Worm (Caenorhabditis elegans) whole organism, L2 larva: Measurements from ENCODE around the gene C26F1.1.

Experiments
- ama-1 ChIP-seq: fragments of 150-350 bp; optimal IDR thresholded peaks from 2 replicates; lab custom pipeline; 2018; ENCODE audit warnings: inconsistent platforms
- blmp-1 ChIP-seq: sonication (generic microtip); optimal IDR thresholded peaks from 2 replicates; lab custom pipeline; 2017; ENCODE audit warnings: missing genetic modification characterization, mild to moderate bottlenecking, missing compliant biosample characterization, antibody characterized with exemption, moderate library complexity; ENCODE audit not compliant: insufficient read depth
- elt-3 ChIP-seq: sonication (generic microtip); optimal IDR thresholded peaks from 2 replicates; lab custom pipeline; 2017; ENCODE audit warnings: missing biosample characterization, missing genetic modification characterization
- fos-1 ChIP-seq: fragments of 150-350 bp; optimal IDR thresholded peaks from 2 replicates; lab custom pipeline; 2014; ENCODE audit warnings: missing biosample characterization, missing genetic modification characterization
- lin-11 ChIP-seq: fragments of 150-350 bp; sonication (generic microtip); optimal IDR thresholded peaks from 2 replicates; lab custom pipeline; 2014; ENCODE audit warnings: missing biosample characterization, missing genetic modification characterization, inconsistent platforms, mixed read lengths
- lin-39 ChIP-seq: fragments of 150-350 bp; optimal IDR thresholded peaks from 2 replicates; lab custom pipeline; 2014; ENCODE audit warnings: missing biosample characterization, missing genetic modification reagents, missing genetic modification characterization
- nhr-12 ChIP-seq: fragments of 150-350 bp; optimal IDR thresholded peaks from 2 replicates; lab custom pipeline; 2014; ENCODE audit warnings: missing biosample characterization, missing genetic modification characterization
- unc-62 ChIP-seq: fragments of 150-350 bp; optimal IDR thresholded peaks from 2 replicates; lab custom pipeline; 2014; ENCODE audit warnings: missing biosample characterization, missing genetic modification reagents, missing genetic modification characterization

DNA sequence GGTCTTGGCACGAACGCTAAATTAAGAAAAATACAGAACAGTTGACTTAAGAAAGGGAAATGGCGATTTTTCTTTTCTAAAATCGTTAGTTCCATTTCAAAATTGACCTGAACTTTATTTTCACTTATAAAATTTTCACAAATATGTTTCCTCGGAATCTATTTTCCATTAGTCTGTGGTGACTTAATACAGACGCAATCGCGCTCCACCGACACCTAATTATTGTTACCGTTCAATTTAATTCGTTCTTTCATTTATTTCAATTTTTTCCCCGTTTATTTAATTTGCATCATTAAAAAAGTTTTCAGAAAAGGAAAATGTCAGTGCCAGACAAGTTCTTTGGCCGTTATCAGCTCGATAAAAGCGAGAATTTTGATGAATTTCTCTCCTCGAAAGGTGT lies 35.1 kb downstream of the C26F1.1 start, which contains the start of gene lbp-4:
- TF ChIP-seq unc-62 (GFP tag; lab: Kevin White, UChicago): no peak
- peak; percentile 50 for TF ChIP-seq fos-1 (tag; lab: Kevin White, UChicago)
- no peak for TF ChIP-seq nhr-12 (tag; lab: Kevin White, UChicago)
- TF ChIP-seq lin-11 (tag; lab: Kevin White, UChicago): no peak
- TF ChIP-seq lin-39: no peak
- TF ChIP-seq elt-3 (tag; lab: Kevin White, UChicago): no peak
- TF ChIP-seq ama-1: no peak
- TF ChIP-seq blmp-1 (tag; lab: Kevin White, UChicago): no peak
